Fruit fly (Drosophila melanogaster) whole organism, embryonic: Measurements from ENCODE around the gene CG17154.

ENCODE experiments used
- Bdp1 ChIP-seq: fragments of 200-800 bp; sonication (Bioruptor generic); optimal IDR thresholded peaks from 3 replicates; lab custom pipeline; 2016; ENCODE audit warnings: missing biosample characterization, missing genetic modification characterization
- Blimp-1 ChIP-seq: fragments of 200-800 bp; sonication (Bioruptor generic); optimal IDR thresholded peaks from 3 replicates; lab custom pipeline; 2018; ENCODE audit warnings: missing biosample characterization, missing genetic modification characterization, mild to moderate bottlenecking, moderate library complexity, missing genetic modification reagents
- CG10565 ChIP-seq: fragments of 200-800 bp; sonication (Bioruptor generic); optimal IDR thresholded peaks from 3 replicates; lab custom pipeline; 2016; ENCODE audit warnings: missing biosample characterization, mild to moderate bottlenecking, missing genetic modification characterization
- CG11723 ChIP-seq: fragments of 200-800 bp; sonication (Bioruptor generic); optimal IDR thresholded peaks from 2 replicates; lab custom pipeline; 2017; ENCODE audit warnings: missing biosample characterization, mild to moderate bottlenecking, missing genetic modification characterization
- CG12942 ChIP-seq: fragments of 200-800 bp; sonication (Bioruptor generic); optimal IDR thresholded peaks from 3 replicates; lab custom pipeline; 2016; ENCODE audit warnings: missing biosample characterization, missing genetic modification characterization
- CG15601 ChIP-seq: fragments of 200-800 bp; sonication (Bioruptor generic); optimal IDR thresholded peaks from 3 replicates; lab custom pipeline; 2019; ENCODE audit warnings: missing biosample characterization, mild to moderate bottlenecking, missing genetic modification characterization, moderate library complexity
- CG17361 ChIP-seq: fragments of 200-800 bp; sonication (Bioruptor generic); IDR thresholded peaks from 3 replicates; pipeline ENCODE4 v1.3.6; 2022; ENCODE audit warnings: missing biosample characterization, missing genetic modification characterization
- CG34422 ChIP-seq: fragments of 200-800 bp; sonication (Bioruptor generic); IDR thresholded peaks from 3 replicates; pipeline ENCODE4 v1.3.6; 2022; ENCODE audit warnings: missing biosample characterization, missing genetic modification characterization
- CG4730 ChIP-seq: fragments of 200-800 bp; sonication (Bioruptor generic); IDR thresholded peaks from 2 replicates; pipeline ENCODE4 v1.3.6; 2022; ENCODE audit warnings: missing biosample characterization, missing genetic modification characterization
- CG6683 ChIP-seq: fragments of 200-800 bp; sonication (Bioruptor generic); optimal IDR thresholded peaks from 2 replicates; lab custom pipeline; 2017; ENCODE audit warnings: missing biosample characterization, mild to moderate bottlenecking, missing genetic modification characterization, missing genetic modification reagents
- CG6791 ChIP-seq: fragments of 200-800 bp; sonication (Bioruptor generic); IDR thresholded peaks from 3 replicates; pipeline ENCODE4 v1.3.6; 2022; ENCODE audit warnings: missing biosample characterization, missing genetic modification characterization; ENCODE audit not compliant: partially characterized antibody
- CG7745 ChIP-seq: fragments of 200-800 bp; sonication (Bioruptor generic); optimal IDR thresholded peaks from 2 replicates; lab custom pipeline; 2018; ENCODE audit warnings: missing biosample characterization, mild to moderate bottlenecking, missing genetic modification characterization, moderate library complexity
- CG7987 ChIP-seq: fragments of 200-800 bp; sonication (Bioruptor generic); optimal IDR thresholded peaks from 2 replicates; lab custom pipeline; 2018; ENCODE audit warnings: missing biosample characterization, mild to moderate bottlenecking, missing genetic modification characterization, moderate library complexity
- CG8924 ChIP-seq: fragments of 200-800 bp; optimal IDR thresholded peaks from 3 replicates; lab custom pipeline; 2019; ENCODE audit warnings: missing biosample characterization, mild to moderate bottlenecking, missing genetic modification characterization, moderate library complexity
- Dbx ChIP-seq: fragments of 200-800 bp; sonication (Bioruptor generic); IDR thresholded peaks from 3 replicates; pipeline ENCODE4 v1.3.6; 2022; ENCODE audit warnings: missing biosample characterization, missing genetic modification characterization
- Doc3 ChIP-seq: fragments of 200-800 bp; sonication (Bioruptor generic); IDR thresholded peaks from 3 replicates; pipeline ENCODE4 v1.3.6; 2022; ENCODE audit warnings: missing biosample characterization, missing genetic modification characterization; ENCODE audit not compliant: partially characterized antibody
- H2.0 ChIP-seq: fragments of 200-800 bp; sonication (Bioruptor generic); IDR thresholded peaks from 2 replicates; pipeline ENCODE4 v1.3.6; 2022; ENCODE audit warnings: missing biosample characterization, missing genetic modification characterization
- HLH4C ChIP-seq: fragments of 200-800 bp; sonication (Bioruptor generic); IDR thresholded peaks from 3 replicates; pipeline ENCODE4 v1.3.6; 2022; ENCODE audit warnings: missing biosample characterization, missing genetic modification characterization; ENCODE audit not compliant: partially characterized antibody
- Hmx ChIP-seq: fragments of 200-800 bp; sonication (Bioruptor generic); optimal IDR thresholded peaks from 2 replicates; lab custom pipeline; 2016; ENCODE audit warnings: missing biosample characterization, missing genetic modification characterization
- Hr51 ChIP-seq, 2 experiments: fragments of 200-800 bp; sonication (Bioruptor generic); optimal IDR thresholded peaks; 2 replicates in 1 of 2; 3 replicates in 1 of 2; lab custom pipeline; 2016 to 2018; ENCODE audit warnings: missing biosample characterization in 2 of 2, missing genetic modification characterization in 2 of 2, mild to moderate bottlenecking in 1 of 2, moderate library complexity in 1 of 2
- Lhr ChIP-seq: fragments of 200-800 bp; sonication (Bioruptor generic); optimal IDR thresholded peaks from 3 replicates; lab custom pipeline; 2017; ENCODE audit warnings: mild to moderate bottlenecking, missing biosample characterization, missing genetic modification reagents, missing genetic modification characterization
- Lpt ChIP-seq: fragments of >200 bp; optimal IDR thresholded peaks from 2 replicates; lab custom pipeline; 2018; ENCODE audit warnings: missing biosample characterization, missing genetic modification characterization
- MESR4 ChIP-seq: fragments of 200-800 bp; sonication (Bioruptor generic); optimal IDR thresholded peaks from 2 replicates; lab custom pipeline; 2018; ENCODE audit warnings: missing biosample characterization, mild to moderate bottlenecking, missing genetic modification characterization, moderate library complexity
- Mad ChIP-seq: fragments of 200-800 bp; sonication (Bioruptor generic); optimal IDR thresholded peaks from 2 replicates; lab custom pipeline; 2016; ENCODE audit warnings: missing biosample characterization, missing genetic modification characterization
- Xrp1 ChIP-seq: fragments of 200-800 bp; sonication (Bioruptor generic); IDR thresholded peaks from 2 replicates; pipeline ENCODE4 v1.3.6; 2022; ENCODE audit warnings: missing biosample characterization, missing genetic modification characterization
- ac ChIP-seq: fragments of 200-800 bp; sonication (Bioruptor generic); optimal IDR thresholded peaks from 3 replicates; lab custom pipeline; 2017; ENCODE audit warnings: missing biosample characterization, mild to moderate bottlenecking, missing genetic modification characterization
- ap ChIP-seq: fragments of 200-800 bp; sonication (Bioruptor generic); IDR thresholded peaks from 2 replicates; pipeline ENCODE4 v1.3.6; 2022; ENCODE audit warnings: missing biosample characterization, missing genetic modification characterization
- bab2 ChIP-seq: fragments of 200-800 bp; sonication (Bioruptor generic); optimal IDR thresholded peaks from 2 replicates; lab custom pipeline; 2016; ENCODE audit warnings: missing biosample characterization, missing genetic modification characterization
- br ChIP-seq: fragments of >200 bp; optimal IDR thresholded peaks from 2 replicates; lab custom pipeline; 2017
- cg ChIP-seq: fragments of 200-800 bp; sonication (Bioruptor generic); optimal IDR thresholded peaks from 3 replicates; lab custom pipeline; 2019; ENCODE audit warnings: missing biosample characterization, mild to moderate bottlenecking, missing genetic modification characterization, moderate library complexity
- chif ChIP-seq, 2 experiments: fragments of 200-800 bp; sonication (Bioruptor generic); optimal IDR thresholded peaks; 3 replicates each; lab custom pipeline; 2016; ENCODE audit warnings: missing biosample characterization in 2 of 2, missing genetic modification characterization in 2 of 2
- croc ChIP-seq: fragments of 200-800 bp; sonication (Bioruptor generic); conservative IDR thresholded peaks from 3 replicates; pipeline ENCODE4 v1.3.6; 2022; ENCODE audit warnings: missing biosample characterization, missing genetic modification characterization
- da ChIP-seq: fragments of 200-800 bp; sonication (Bioruptor generic); optimal IDR thresholded peaks from 2 replicates; lab custom pipeline; 2016; ENCODE audit warnings: missing biosample characterization, missing genetic modification characterization
- disco-r ChIP-seq: fragments of 200-800 bp; sonication (Bioruptor generic); optimal IDR thresholded peaks from 2 replicates; lab custom pipeline; 2016; ENCODE audit warnings: missing biosample characterization, missing genetic modification characterization
- eyg ChIP-seq: fragments of 200-800 bp; sonication (Bioruptor generic); optimal IDR thresholded peaks from 3 replicates; lab custom pipeline; 2016; ENCODE audit warnings: missing biosample characterization, missing genetic modification characterization
- fd64A ChIP-seq: fragments of 200-800 bp; sonication (Bioruptor generic); optimal IDR thresholded peaks from 3 replicates; lab custom pipeline; 2018; ENCODE audit warnings: missing biosample characterization, mild to moderate bottlenecking, missing genetic modification characterization
- fd96Cb ChIP-seq: fragments of 200-800 bp; sonication (Bioruptor generic); optimal IDR thresholded peaks from 2 replicates; lab custom pipeline; 2018; ENCODE audit warnings: missing biosample characterization, mild to moderate bottlenecking, missing genetic modification characterization, moderate library complexity
- gcm ChIP-seq: fragments of 200-800 bp; sonication (Bioruptor generic); optimal IDR thresholded peaks from 2 replicates; lab custom pipeline; 2019; ENCODE audit warnings: missing biosample characterization, mild to moderate bottlenecking, missing genetic modification characterization, moderate library complexity
- grau ChIP-seq: fragments of 200-800 bp; optimal IDR thresholded peaks from 3 replicates; lab custom pipeline; 2019; ENCODE audit warnings: missing biosample characterization, mild to moderate bottlenecking, missing genetic modification characterization, moderate library complexity
- gro ChIP-seq: fragments of 200-800 bp; sonication (Bioruptor generic); optimal IDR thresholded peaks from 2 replicates; lab custom pipeline; 2016; ENCODE audit warnings: missing biosample characterization, missing genetic modification characterization
- insv ChIP-seq, 2 experiments: fragments of 200-800 bp; sonication (Bioruptor generic); optimal IDR thresholded peaks; 3 replicates each; lab custom pipeline; 2016 to 2018; ENCODE audit warnings: missing biosample characterization in 2 of 2, missing genetic modification characterization in 2 of 2
- inv ChIP-seq: fragments of 200-800 bp; sonication (Bioruptor generic); IDR thresholded peaks from 2 replicates; pipeline ENCODE4 v1.3.6; 2022; ENCODE audit warnings: missing biosample characterization, missing genetic modification characterization; ENCODE audit not compliant: partially characterized antibody
- klu ChIP-seq: fragments of 200-800 bp; sonication (Bioruptor generic); IDR thresholded peaks from 2 replicates; pipeline ENCODE4 v1.3.6; 2022; ENCODE audit warnings: missing biosample characterization, missing genetic modification characterization
- knrl ChIP-seq: fragments of 200-800 bp; sonication (Bioruptor generic); IDR thresholded peaks from 3 replicates; pipeline ENCODE4 v1.3.6; 2022; ENCODE audit warnings: missing biosample characterization, missing genetic modification characterization; ENCODE audit not compliant: partially characterized antibody
- lmd ChIP-seq: fragments of 200-800 bp; sonication (Bioruptor generic); IDR thresholded peaks from 2 replicates; pipeline ENCODE4 v1.3.6; 2022; ENCODE audit warnings: missing biosample characterization, missing genetic modification characterization
- mirr ChIP-seq: fragments of 200-800 bp; sonication (Bioruptor generic); optimal IDR thresholded peaks from 3 replicates; lab custom pipeline; 2018; ENCODE audit warnings: missing biosample characterization, mild to moderate bottlenecking, missing genetic modification characterization
- tap ChIP-seq: fragments of 200-800 bp; optimal IDR thresholded peaks from 3 replicates; lab custom pipeline; 2019; ENCODE audit warnings: missing biosample characterization, mild to moderate bottlenecking, missing genetic modification characterization, moderate library complexity
- tgo ChIP-seq: fragments of 200-800 bp; sonication (Bioruptor generic); IDR thresholded peaks from 3 replicates; pipeline ENCODE4 v1.3.6; 2022; ENCODE audit warnings: missing biosample characterization, missing genetic modification characterization
- tio ChIP-seq: fragments of 200-800 bp; sonication (Bioruptor generic); optimal IDR thresholded peaks from 2 replicates; lab custom pipeline; 2017; ENCODE audit warnings: missing biosample characterization, missing genetic modification characterization, inconsistent platforms
- trh ChIP-seq: fragments of 200-800 bp; sonication (Bioruptor generic); optimal IDR thresholded peaks from 2 replicates; lab custom pipeline; 2016; ENCODE audit warnings: missing biosample characterization, missing genetic modification characterization
- tx ChIP-seq: fragments of 200-800 bp; sonication (Bioruptor generic); optimal IDR thresholded peaks from 2 replicates; lab custom pipeline; 2016; ENCODE audit warnings: missing biosample characterization, missing genetic modification characterization

CG17154 gene

DNA sequence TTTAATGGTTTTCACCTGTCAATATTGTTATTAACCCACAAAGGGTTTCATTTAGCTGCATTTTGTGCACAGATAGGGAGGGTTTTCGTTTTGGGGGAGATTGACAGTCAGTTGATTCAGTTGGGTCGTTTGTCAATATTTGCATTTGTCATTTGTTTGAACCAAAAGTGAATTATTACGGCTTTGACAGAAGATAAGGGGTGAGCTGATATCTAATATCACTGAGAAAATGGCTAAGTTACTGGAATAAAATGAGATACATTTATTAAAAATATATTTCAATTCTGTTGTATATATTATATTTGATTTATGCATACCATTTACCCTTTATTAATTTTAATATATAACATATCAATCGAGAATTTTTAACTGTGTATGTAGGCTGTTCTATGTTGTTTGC, 4.6 kb upstream of the CG17154 start (continued):
- peak; percentile 16 for TF ChIP-seq CG6683 (GFP tag; lab: Kevin White, UChicago)
- TF ChIP-seq CG11723 (GFP tag; lab: Kevin White, UChicago), result peak; percentile 63
- peak; percentile 5 for TF ChIP-seq MESR4 (GFP tag; lab: Kevin White, UChicago)
- TF ChIP-seq CG10565 (GFP tag; lab: Kevin White, UChicago), result no peak
- no peak for TF ChIP-seq ap (GFP tag; lab: Robert Waterston, UW)
- TF ChIP-seq fd96Cb, result peak; percentile 49
- TF ChIP-seq croc, result no peak
- peak; percentile 82 for TF ChIP-seq CG7987 (GFP tag; lab: Kevin White, UChicago)
- peak; percentile 56 for TF ChIP-seq CG8924 (tag; lab: Kevin White, UChicago)
- peak; percentile 72 for TF ChIP-seq tap (tag; lab: Kevin White, UChicago)
- no peak for TF ChIP-seq Mad (GFP tag; lab: Kevin White, UChicago)
- no peak for TF ChIP-seq trh (GFP tag; lab: Kevin White, UChicago)
- no peak for TF ChIP-seq klu
- TF ChIP-seq Hr51 (GFP tag; optimal IDR thresholded peaks at IDR 0.05; lab: Kevin White, UChicago), result peak; percentile 17 to 41
- peak; percentile 68 for TF ChIP-seq Xrp1 (GFP tag; lab: Robert Waterston, UW)
- TF ChIP-seq disco-r (GFP tag; lab: Kevin White, UChicago), result no peak
- peak; percentile 87 for TF ChIP-seq ac (GFP tag; lab: Kevin White, UChicago)
- peak; percentile 85 for TF ChIP-seq CG15601 (tag; lab: Kevin White, UChicago)
- no peak for TF ChIP-seq H2.0 (GFP tag; lab: Robert Waterston, UW)
- TF ChIP-seq CG6791 (GFP tag; lab: Robert Waterston, UW), result no peak
- no peak; the same call in 1 of the 2 replicates for TF ChIP-seq lmd (GFP tag; lab: Robert Waterston, UW)
- no peak for TF ChIP-seq chif (GFP tag; optimal IDR thresholded peaks at IDR 0.05; lab: Kevin White, UChicago)
- TF ChIP-seq cg (GFP tag; lab: Kevin White, UChicago), result no peak
- TF ChIP-seq CG4730 (GFP tag; lab: Robert Waterston, UW), result no peak
- peak; percentile 3 for TF ChIP-seq Bdp1 (GFP tag; lab: Kevin White, UChicago)
- TF ChIP-seq Dbx (GFP tag; lab: Robert Waterston, UW), result no peak
- peak; percentile 24; the same call in 2 of the 3 replicates for TF ChIP-seq tgo (GFP tag; lab: Robert Waterston, UW)
- no peak for TF ChIP-seq eyg (GFP tag; lab: Kevin White, UChicago)
- TF ChIP-seq grau (tag; lab: Kevin White, UChicago), result peak; percentile 41
- no peak for TF ChIP-seq Hmx
- TF ChIP-seq gro (GFP tag; lab: Kevin White, UChicago), result no peak
- peak in 1 of 2 experiments; percentile 8 for TF ChIP-seq insv (GFP tag; optimal IDR thresholded peaks at IDR 0.05; lab: Kevin White, UChicago)
- no peak for TF ChIP-seq inv (GFP tag; lab: Robert Waterston, UW)
- TF ChIP-seq CG34422 (GFP tag; lab: Robert Waterston, UW), result no peak
- TF ChIP-seq da, result no peak
- TF ChIP-seq bab2 (GFP tag; lab: Kevin White, UChicago), result peak; percentile 22
- TF ChIP-seq gcm (GFP tag; lab: Kevin White, UChicago), result peak; percentile 71
- TF ChIP-seq Doc3, result no peak
- no peak for TF ChIP-seq tx (GFP tag; lab: Kevin White, UChicago)
- 0 out of 3 replicates have a peak, but pooled peaks have one; percentile 42 for TF ChIP-seq CG17361 (GFP tag; lab: Robert Waterston, UW)
- no peak for TF ChIP-seq CG12942 (GFP tag; lab: Kevin White, UChicago)
- peak; percentile 46 for TF ChIP-seq Lhr (GFP tag; lab: Kevin White, UChicago)
- TF ChIP-seq mirr, result no peak
- peak; percentile 65 for TF ChIP-seq Blimp-1 (GFP tag; lab: Kevin White, UChicago)
- no peak for TF ChIP-seq knrl (GFP tag; lab: Robert Waterston, UW)
- TF ChIP-seq br (lab: Kevin White, UChicago), result no peak
- TF ChIP-seq Lpt (GFP tag; lab: Kevin White, UChicago), result no peak
- TF ChIP-seq tio, result peak; percentile 3
- no peak for TF ChIP-seq HLH4C (GFP tag; lab: Robert Waterston, UW)
- TF ChIP-seq fd64A, result peak; percentile 79
- TF ChIP-seq CG7745, result peak; percentile 81
